Worm (Caenorhabditis elegans) whole organism, L1 larva: ENCODE data around the gene skr-12.

Experiments used
- nhr-28 ChIP-seq: fragments of 150-350 bp; optimal IDR thresholded peaks from 2 replicates; lab custom pipeline; 2014; ENCODE audit warnings: missing biosample characterization, missing genetic modification characterization
- sptf-1 ChIP-seq: fragments of 150-350 bp; optimal IDR thresholded peaks from 2 replicates; lab custom pipeline; 2014; ENCODE audit warnings: missing biosample characterization, missing genetic modification characterization

- TF ChIP-seq sptf-1 (tag; lab: Kevin White, UChicago) (no peak), nhr-28 (tag; lab: Kevin White, UChicago) (no peak)
These were observed 48.0 kb downstream of the skr-12 start for ce11 chrIV:17215070-17215469.
